Worm (Caenorhabditis elegans) whole organism, L4/young adult: ENCODE measurements around the gene C13G5.2.

Experiments
- W03F9.2 ChIP-seq: fragments of 150-350 bp; optimal IDR thresholded peaks from 2 replicates; lab custom pipeline; 2014; ENCODE audit warnings: missing biosample characterization, missing genetic modification characterization
- dao-5 ChIP-seq: sonication (generic microtip); optimal IDR thresholded peaks from 2 replicates; lab custom pipeline; 2016; ENCODE audit warnings: missing genotype, missing genetic modification characterization, moderate library complexity, missing compliant biosample characterization
- him-1 ChIP-seq: sonication (generic microtip); optimal IDR thresholded peaks from 2 replicates; lab custom pipeline; 2016; ENCODE audit warnings: missing genotype, missing genetic modification reagents, missing genetic modification characterization, missing compliant biosample characterization

DNA sequence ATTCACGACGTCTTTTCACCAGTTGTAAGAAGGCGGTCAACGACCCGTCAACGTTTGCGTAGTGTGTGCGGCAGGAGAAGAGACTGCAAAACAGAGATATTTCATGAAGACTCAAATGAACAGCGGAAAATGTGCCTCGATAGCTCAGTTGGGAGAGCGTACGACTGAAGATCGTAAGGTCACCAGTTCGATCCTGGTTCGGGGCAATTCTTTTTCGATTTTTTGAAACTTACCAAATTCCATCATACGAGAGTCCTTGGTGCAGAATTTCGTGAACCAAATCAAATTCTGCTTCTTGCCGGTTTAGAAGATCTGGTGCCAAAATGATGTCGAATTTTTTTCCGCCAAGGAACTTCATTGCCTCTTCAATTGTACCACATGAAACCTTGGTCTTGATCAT, 34.7 kb upstream of the C13G5.2 start:
- TF ChIP-seq W03F9.2 (tag; lab: Kevin White, UChicago) (no peak), him-1 (tag; lab: Kevin White, UChicago) (no peak), dao-5 (tag; lab: Kevin White, UChicago) (no peak)
